Fruit fly (Drosophila melanogaster) whole organism, embryonic: ENCODE results near the gene ab.

Experiments
- Antp ChIP-seq: fragments of 200-800 bp; sonication (Bioruptor generic); optimal IDR thresholded peaks from 3 replicates; lab custom pipeline; 2016; ENCODE audit warnings: missing biosample characterization, missing genetic modification characterization
- Blimp-1 ChIP-seq: fragments of 200-800 bp; sonication (Bioruptor generic); optimal IDR thresholded peaks from 3 replicates; lab custom pipeline; 2018; ENCODE audit warnings: missing biosample characterization, missing genetic modification characterization, mild to moderate bottlenecking, moderate library complexity, missing genetic modification reagents
- CG10147 ChIP-seq: fragments of 200-800 bp; sonication (Bioruptor generic); optimal IDR thresholded peaks from 2 replicates; lab custom pipeline; 2019; ENCODE audit warnings: missing biosample characterization, mild to moderate bottlenecking, missing genetic modification characterization, moderate library complexity
- CG10267 ChIP-seq: fragments of 200-800 bp; sonication (Bioruptor generic); optimal IDR thresholded peaks from 2 replicates; lab custom pipeline; 2018; ENCODE audit warnings: missing biosample characterization, mild to moderate bottlenecking, missing genetic modification characterization, moderate library complexity
- CG12391 ChIP-seq: fragments of 200-800 bp; sonication (Bioruptor generic); optimal IDR thresholded peaks from 3 replicates; lab custom pipeline; 2018; ENCODE audit warnings: missing biosample characterization, mild to moderate bottlenecking, missing genetic modification characterization, moderate library complexity
- CG13287 ChIP-seq: fragments of 200-800 bp; sonication (Bioruptor generic); IDR thresholded peaks from 2 replicates; pipeline ENCODE4 v1.3.6; 2022; ENCODE audit warnings: missing biosample characterization, missing genetic modification characterization; ENCODE audit not compliant: partially characterized antibody
- CG13296 ChIP-seq: fragments of 200-800 bp; sonication (Bioruptor generic); optimal IDR thresholded peaks from 3 replicates; lab custom pipeline; 2018; ENCODE audit warnings: missing biosample characterization, mild to moderate bottlenecking, missing genetic modification characterization
- CG14667 ChIP-seq: fragments of 200-800 bp; sonication (Bioruptor generic); IDR thresholded peaks from 2 replicates; pipeline ENCODE4 v1.3.6; 2022; ENCODE audit warnings: missing biosample characterization, missing genetic modification characterization
- CG17612 ChIP-seq: fragments of 200-800 bp; sonication (Bioruptor generic); IDR thresholded peaks from 2 replicates; pipeline ENCODE4 v1.3.6; 2022; ENCODE audit warnings: missing biosample characterization, missing genetic modification characterization
- CG18599 ChIP-seq: fragments of 200-800 bp; sonication (Bioruptor generic); optimal IDR thresholded peaks from 3 replicates; lab custom pipeline; 2017; ENCODE audit warnings: missing biosample characterization, missing genetic modification characterization, mild to moderate bottlenecking, moderate library complexity, missing genetic modification reagents
- CG18619 ChIP-seq: fragments of 200-800 bp; sonication (Bioruptor generic); optimal IDR thresholded peaks from 3 replicates; lab custom pipeline; 2017; ENCODE audit warnings: missing biosample characterization, mild to moderate bottlenecking, missing genetic modification characterization
- CG2129 ChIP-seq: fragments of 200-800 bp; sonication (Bioruptor generic); IDR thresholded peaks from 2 replicates; pipeline ENCODE4 v1.3.6; 2022; ENCODE audit warnings: missing biosample characterization, missing genetic modification characterization; ENCODE audit not compliant: partially characterized antibody
- CG2202 ChIP-seq: fragments of 200-800 bp; sonication (Bioruptor generic); optimal IDR thresholded peaks from 2 replicates; lab custom pipeline; 2018; ENCODE audit warnings: missing biosample characterization, mild to moderate bottlenecking, missing genetic modification characterization
- CG3065 ChIP-seq: fragments of 200-800 bp; sonication (Bioruptor generic); optimal IDR thresholded peaks from 2 replicates; lab custom pipeline; 2016; ENCODE audit warnings: missing biosample characterization, missing genetic modification characterization
- CG31365 ChIP-seq: fragments of 200-800 bp; sonication (Bioruptor generic); optimal IDR thresholded peaks from 2 replicates; lab custom pipeline; 2018; ENCODE audit warnings: missing biosample characterization, mild to moderate bottlenecking, missing genetic modification characterization
- CG34422 ChIP-seq: fragments of 200-800 bp; sonication (Bioruptor generic); IDR thresholded peaks from 3 replicates; pipeline ENCODE4 v1.3.6; 2022; ENCODE audit warnings: missing biosample characterization, missing genetic modification characterization
- CG3838 ChIP-seq: fragments of 200-800 bp; sonication (Bioruptor generic); optimal IDR thresholded peaks from 3 replicates; lab custom pipeline; 2016; ENCODE audit warnings: missing biosample characterization, missing genetic modification characterization
- CG4820 ChIP-seq: fragments of 200-800 bp; sonication (Bioruptor generic); optimal IDR thresholded peaks from 3 replicates; lab custom pipeline; 2016; ENCODE audit warnings: missing biosample characterization, missing genetic modification characterization
- CG6254 ChIP-seq: fragments of 200-800 bp; sonication (Bioruptor generic); optimal IDR thresholded peaks from 3 replicates; lab custom pipeline; 2017; ENCODE audit warnings: mild to moderate bottlenecking, missing biosample characterization, missing genetic modification reagents, missing genetic modification characterization
- CG6765 ChIP-seq: fragments of 200-800 bp; sonication (Bioruptor generic); optimal IDR thresholded peaks from 3 replicates; lab custom pipeline; 2017; ENCODE audit warnings: missing biosample characterization, mild to moderate bottlenecking, missing genetic modification characterization
- CG7357 ChIP-seq: fragments of 200-800 bp; sonication (Bioruptor generic); IDR thresholded peaks from 3 replicates; pipeline ENCODE4 v1.3.6; 2022; ENCODE audit warnings: missing biosample characterization, missing genetic modification characterization
- MBD-R2 ChIP-seq: fragments of 200-800 bp; sonication (Bioruptor generic); IDR thresholded peaks from 2 replicates; pipeline ENCODE4 v1.3.6; 2022; ENCODE audit warnings: missing biosample characterization, missing genetic modification characterization
- Oli ChIP-seq: fragments of 200-800 bp; sonication (Bioruptor generic); optimal IDR thresholded peaks from 2 replicates; lab custom pipeline; 2018; ENCODE audit warnings: missing biosample characterization, mild to moderate bottlenecking, missing genetic modification characterization, moderate library complexity
- Taf1 ChIP-seq: fragments of 200-800 bp; sonication (Bioruptor generic); IDR thresholded peaks from 2 replicates; pipeline ENCODE4 v1.3.6; 2022; ENCODE audit warnings: missing biosample characterization, missing genetic modification characterization
- Usf ChIP-seq: fragments of 200-800 bp; sonication (Bioruptor generic); optimal IDR thresholded peaks from 2 replicates; lab custom pipeline; 2017; ENCODE audit warnings: missing genotype, missing biosample characterization, missing genetic modification characterization
- Xbp1 ChIP-seq: fragments of 200-800 bp; sonication (Bioruptor generic); optimal IDR thresholded peaks from 3 replicates; lab custom pipeline; 2016; ENCODE audit warnings: missing biosample characterization, mild to moderate bottlenecking, missing genetic modification characterization
- amos ChIP-seq: fragments of 200-800 bp; sonication (Bioruptor generic); IDR thresholded peaks from 2 replicates; pipeline ENCODE4 v1.3.6; 2022; ENCODE audit warnings: missing biosample characterization, missing genetic modification characterization; ENCODE audit not compliant: partially characterized antibody
- ap ChIP-seq: fragments of 200-800 bp; sonication (Bioruptor generic); IDR thresholded peaks from 2 replicates; pipeline ENCODE4 v1.3.6; 2022; ENCODE audit warnings: missing biosample characterization, missing genetic modification characterization
- ash1 ChIP-seq: fragments of 200-800 bp; sonication (Bioruptor generic); optimal IDR thresholded peaks from 2 replicates; lab custom pipeline; 2018; ENCODE audit warnings: missing biosample characterization, mild to moderate bottlenecking, missing genetic modification characterization
- bcd ChIP-seq: fragments of 200-800 bp; sonication (Bioruptor generic); optimal IDR thresholded peaks from 2 replicates; lab custom pipeline; 2017; ENCODE audit warnings: missing biosample characterization, mild to moderate bottlenecking, missing genetic modification characterization
- caup ChIP-seq: fragments of 200-800 bp; sonication (Bioruptor generic); optimal IDR thresholded peaks from 3 replicates; lab custom pipeline; 2017; ENCODE audit warnings: missing biosample characterization, mild to moderate bottlenecking, missing genetic modification characterization, moderate library complexity; ENCODE audit not compliant: severe bottlenecking
- crc ChIP-seq: fragments of 200-800 bp; sonication (Bioruptor generic); optimal IDR thresholded peaks from 2 replicates; lab custom pipeline; 2016; ENCODE audit warnings: missing biosample characterization, missing genetic modification characterization
- ewg ChIP-seq: fragments of 200-800 bp; sonication (Bioruptor generic); optimal IDR thresholded peaks from 3 replicates; lab custom pipeline; 2017; ENCODE audit warnings: mild to moderate bottlenecking, missing biosample characterization, missing genetic modification reagents, missing genetic modification characterization
- fd102C ChIP-seq: fragments of 200-800 bp; sonication (Bioruptor generic); optimal IDR thresholded peaks from 2 replicates; lab custom pipeline; 2018; ENCODE audit warnings: missing biosample characterization, mild to moderate bottlenecking, missing genetic modification characterization, moderate library complexity
- gcm ChIP-seq: fragments of 200-800 bp; sonication (Bioruptor generic); optimal IDR thresholded peaks from 2 replicates; lab custom pipeline; 2019; ENCODE audit warnings: missing biosample characterization, mild to moderate bottlenecking, missing genetic modification characterization, moderate library complexity
- knrl ChIP-seq: fragments of 200-800 bp; sonication (Bioruptor generic); IDR thresholded peaks from 3 replicates; pipeline ENCODE4 v1.3.6; 2022; ENCODE audit warnings: missing biosample characterization, missing genetic modification characterization; ENCODE audit not compliant: partially characterized antibody
- lab ChIP-seq: fragments of 200-800 bp; sonication (Bioruptor generic); optimal IDR thresholded peaks from 3 replicates; lab custom pipeline; 2017; ENCODE audit warnings: missing biosample characterization, missing genetic modification characterization, mild to moderate bottlenecking, moderate library complexity, missing genetic modification reagents
- nerfin-2 ChIP-seq: fragments of 200-800 bp; sonication (Bioruptor generic); IDR thresholded peaks from 2 replicates; pipeline ENCODE4 v1.3.6; 2022; ENCODE audit warnings: missing biosample characterization, missing genetic modification characterization; ENCODE audit not compliant: partially characterized antibody
- pb ChIP-seq: fragments of 200-800 bp; sonication (Bioruptor generic); optimal IDR thresholded peaks from 3 replicates; lab custom pipeline; 2016; ENCODE audit warnings: missing biosample characterization, missing genetic modification characterization
- pnt ChIP-seq: fragments of 200-800 bp; sonication (Bioruptor generic); optimal IDR thresholded peaks from 3 replicates; lab custom pipeline; 2016; ENCODE audit warnings: missing biosample characterization, missing genetic modification characterization
- pros ChIP-seq: fragments of 200-800 bp; sonication (Bioruptor generic); optimal IDR thresholded peaks from 3 replicates; lab custom pipeline; 2019; ENCODE audit warnings: missing biosample characterization, mild to moderate bottlenecking, missing genetic modification characterization, moderate library complexity
- pzg ChIP-seq: fragments of 200-800 bp; sonication (Bioruptor generic); optimal IDR thresholded peaks from 3 replicates; lab custom pipeline; 2018; ENCODE audit warnings: missing biosample characterization, mild to moderate bottlenecking, missing genetic modification characterization, moderate library complexity
- row ChIP-seq: fragments of 200-800 bp; sonication (Bioruptor generic); IDR thresholded peaks from 3 replicates; pipeline ENCODE4 v1.3.6; 2022; ENCODE audit warnings: missing biosample characterization, missing genetic modification characterization
- sens ChIP-seq: fragments of 200-800 bp; sonication (Bioruptor generic); peaks from one replicate; lab custom pipeline; 2016; ENCODE audit warnings: missing biosample characterization, missing genetic modification characterization
- sqz ChIP-seq: fragments of 200-800 bp; sonication (Bioruptor generic); optimal IDR thresholded peaks from 3 replicates; lab custom pipeline; 2018; ENCODE audit warnings: missing biosample characterization, mild to moderate bottlenecking, missing genetic modification characterization
- stc ChIP-seq: fragments of 200-800 bp; sonication (Bioruptor generic); IDR thresholded peaks from 2 replicates; pipeline ENCODE4 v1.3.6; 2022; ENCODE audit warnings: missing biosample characterization, missing genetic modification characterization
- tin ChIP-seq: fragments of 200-800 bp; sonication (Bioruptor generic); optimal IDR thresholded peaks from 3 replicates; lab custom pipeline; 2016; ENCODE audit warnings: missing biosample characterization, missing genetic modification characterization
- vvl ChIP-seq: fragments of 200-800 bp; sonication (Bioruptor generic); IDR thresholded peaks from 2 replicates; pipeline ENCODE4 v1.3.6; 2022; ENCODE audit warnings: missing biosample characterization, missing genetic modification characterization
- wdn ChIP-seq: fragments of 200-800 bp; sonication (Bioruptor generic); IDR thresholded peaks from 2 replicates; pipeline ENCODE4 v1.3.6; 2022; ENCODE audit warnings: missing biosample characterization, missing genetic modification characterization
- wek ChIP-seq: fragments of 200-800 bp; sonication (Bioruptor generic); optimal IDR thresholded peaks from 3 replicates; lab custom pipeline; 2018; ENCODE audit warnings: missing biosample characterization, mild to moderate bottlenecking, missing genetic modification characterization, moderate library complexity

Gene ab

dm6 chr2L:11280090-11280489 is 69.6 kb downstream of the ab start, which contains the start of gene Ppt2 (continued):
- TF ChIP-seq amos (GFP tag; lab: Robert Waterston, UW) (peak; percentile 25; the same call in 1 of the 2 replicates), gcm (GFP tag; lab: Kevin White, UChicago) (no peak), CG10147 (GFP tag; lab: Kevin White, UChicago) (no peak), sqz (GFP tag; lab: Kevin White, UChicago) (no peak), Blimp-1 (no peak), fd102C (GFP tag; lab: Kevin White, UChicago) (no peak), CG10267 (tag; lab: Kevin White, UChicago) (peak; percentile 28), CG12391 (tag; lab: Kevin White, UChicago) (no peak), CG13296 (GFP tag; lab: Kevin White, UChicago) (no peak), pros (GFP tag; lab: Kevin White, UChicago) (no peak), bcd (GFP tag; lab: Kevin White, UChicago) (no peak), crc (no peak), CG6765 (GFP tag; lab: Kevin White, UChicago) (no peak), CG4820 (no peak), MBD-R2 (peak; percentile 73), pzg (GFP tag; lab: Kevin White, UChicago) (peak; percentile 83), CG14667 (no peak), lab (GFP tag; lab: Kevin White, UChicago) (no peak), CG7357 (GFP tag; lab: Robert Waterston, UW) (no peak), pnt (GFP tag; lab: Kevin White, UChicago) (no peak), row (GFP tag; lab: Robert Waterston, UW) (0 out of 3 replicates have a peak, but pooled peaks have one; percentile 24), stc (GFP tag; lab: Robert Waterston, UW) (no peak), CG6254 (GFP tag; lab: Kevin White, UChicago) (no peak), Antp (GFP tag; lab: Kevin White, UChicago) (no peak), CG31365 (tag; lab: Kevin White, UChicago) (no peak), CG2202 (no peak), CG18599 (GFP tag; lab: Kevin White, UChicago) (no peak), CG3065 (no peak), Xbp1 (GFP tag; lab: Kevin White, UChicago) (no peak), CG34422 (peak; percentile 62; the same call in 1 of the 3 replicates), CG13287 (GFP tag; lab: Robert Waterston, UW) (peak; percentile 56; the same call in 1 of the 2 replicates), sens (peak; percentile 57), tin (GFP tag; lab: Kevin White, UChicago) (no peak), pb (GFP tag; lab: Kevin White, UChicago) (no peak), ewg (no peak), caup (GFP tag; lab: Kevin White, UChicago) (no peak), knrl (GFP tag; lab: Robert Waterston, UW) (no peak; the same call in 2 of the 3 replicates), wek (GFP tag; lab: Kevin White, UChicago) (no peak), wdn (no peak), ap (GFP tag; lab: Robert Waterston, UW) (no peak), nerfin-2 (GFP tag; lab: Robert Waterston, UW) (no peak), ash1 (GFP tag; lab: Kevin White, UChicago) (no peak), CG18619 (GFP tag; lab: Kevin White, UChicago) (no peak), Oli (no peak), CG2129 (GFP tag; lab: Robert Waterston, UW) (no peak), vvl (GFP tag; lab: Robert Waterston, UW) (no peak), CG3838 (GFP tag; lab: Kevin White, UChicago) (no peak), CG17612 (GFP tag; lab: Robert Waterston, UW) (no peak), Usf (GFP tag; lab: Kevin White, UChicago) (no peak), Taf1 (no peak)
